Worm (Caenorhabditis elegans) whole organism, mixed stage, embryonic: ENCODE data around the gene peb-1.

Experiments
- M03D4.4 ChIP-seq: sonication (generic microtip); optimal IDR thresholded peaks from 2 replicates; lab custom pipeline; 2017; ENCODE audit warnings: mild to moderate bottlenecking, missing genetic modification characterization, missing compliant biosample characterization
- blmp-1 ChIP-seq: fragments of 150-350 bp; optimal IDR thresholded peaks from 2 replicates; lab custom pipeline; 2014; ENCODE audit warnings: missing biosample characterization, missing genetic modification characterization
- ceh-83 ChIP-seq: fragments of 200-800 bp; sonication (Bioruptor generic); optimal IDR thresholded peaks from 2 replicates; lab custom pipeline; 2018; ENCODE audit warnings: mild to moderate bottlenecking, missing genetic modification characterization, missing compliant biosample characterization
- ces-1 ChIP-seq: fragments of 150-350 bp; optimal IDR thresholded peaks from 2 replicates; lab custom pipeline; 2014; ENCODE audit warnings: missing biosample characterization, missing genetic modification reagents, missing genetic modification characterization
- cnd-1 ChIP-seq: fragments of 200-800 bp; sonication (Bioruptor generic); optimal IDR thresholded peaks from 2 replicates; lab custom pipeline; 2018; ENCODE audit warnings: mild to moderate bottlenecking, missing genetic modification characterization, missing compliant biosample characterization
- drap-1 ChIP-seq: fragments of 200-800 bp; sonication (Bioruptor generic); optimal IDR thresholded peaks from 3 replicates; lab custom pipeline; 2018; ENCODE audit warnings: mild to moderate bottlenecking, missing genetic modification characterization, missing compliant biosample characterization
- elt-3 ChIP-seq: fragments of 150-350 bp; optimal IDR thresholded peaks from 2 replicates; lab custom pipeline; 2014; ENCODE audit warnings: missing biosample characterization, missing genetic modification characterization
- ham-2 ChIP-seq: fragments of 200-800 bp; sonication (Bioruptor generic); optimal IDR thresholded peaks from 2 replicates; lab custom pipeline; 2018; ENCODE audit warnings: mild to moderate bottlenecking, missing genetic modification characterization, missing compliant biosample characterization
- hlh-1 ChIP-seq: fragments of 150-350 bp; optimal IDR thresholded peaks from 2 replicates; lab custom pipeline; 2014; ENCODE audit warnings: missing biosample characterization, missing genetic modification reagents, missing genetic modification characterization
- lin-13 ChIP-seq: fragments of 150-350 bp; optimal IDR thresholded peaks from 2 replicates; lab custom pipeline; 2014; ENCODE audit warnings: missing biosample characterization, missing genetic modification characterization
- lin-32 ChIP-seq: fragments of 200-800 bp; sonication (Bioruptor generic); optimal IDR thresholded peaks from 2 replicates; lab custom pipeline; 2018; ENCODE audit warnings: mild to moderate bottlenecking, missing genetic modification characterization, missing compliant biosample characterization
- mab-5 ChIP-seq: fragments of 150-350 bp; optimal IDR thresholded peaks from 2 replicates; lab custom pipeline; 2014; ENCODE audit warnings: missing biosample characterization, missing genetic modification characterization
- mep-1 ChIP-seq: fragments of 150-350 bp; optimal IDR thresholded peaks from 2 replicates; lab custom pipeline; 2017; ENCODE audit warnings: missing biosample characterization, missing genetic modification reagents, missing genetic modification characterization, inconsistent platforms
- mls-2 ChIP-seq: sonication (generic microtip); optimal IDR thresholded peaks from 2 replicates; lab custom pipeline; 2016; ENCODE audit warnings: mild to moderate bottlenecking, missing genetic modification characterization, moderate library complexity, missing compliant biosample characterization
- nhr-12 ChIP-seq: fragments of 150-350 bp; optimal IDR thresholded peaks from 2 replicates; lab custom pipeline; 2014; ENCODE audit warnings: missing biosample characterization, missing genetic modification characterization
- nhr-2 ChIP-seq: fragments of 150-350 bp; optimal IDR thresholded peaks from 2 replicates; lab custom pipeline; 2014; ENCODE audit warnings: missing biosample characterization, missing genetic modification characterization
- nhr-28 ChIP-seq: fragments of 150-350 bp; optimal IDR thresholded peaks from 2 replicates; lab custom pipeline; 2014; ENCODE audit warnings: missing biosample characterization, missing genetic modification characterization
- pha-4 ChIP-seq: fragments of 150-350 bp; optimal IDR thresholded peaks from 2 replicates; lab custom pipeline; 2018; ENCODE audit warnings: missing biosample characterization, missing genetic modification reagents, missing genetic modification characterization
- sem-2 ChIP-seq: fragments of 200-800 bp; sonication (Bioruptor generic); optimal IDR thresholded peaks from 2 replicates; lab custom pipeline; 2018; ENCODE audit warnings: mild to moderate bottlenecking, missing genetic modification characterization, missing compliant biosample characterization
- snpc-4 ChIP-seq: fragments of 150-350 bp; optimal IDR thresholded peaks from 2 replicates; lab custom pipeline; 2014; ENCODE audit warnings: missing biosample characterization, missing genetic modification characterization
- sptf-1 ChIP-seq: sonication (generic microtip); optimal IDR thresholded peaks from 2 replicates; lab custom pipeline; 2017; ENCODE audit warnings: mild to moderate bottlenecking, missing genetic modification characterization, moderate library complexity, missing compliant biosample characterization
- tbx-8 ChIP-seq: fragments of 200-800 bp; sonication (Bioruptor generic); optimal IDR thresholded peaks from 2 replicates; lab custom pipeline; 2018; ENCODE audit warnings: mild to moderate bottlenecking, missing genetic modification characterization, moderate library complexity, missing compliant biosample characterization
- unc-39 ChIP-seq: fragments of 150-350 bp; optimal IDR thresholded peaks from 2 replicates; lab custom pipeline; 2014; ENCODE audit warnings: missing biosample characterization, missing genetic modification characterization
- zip-8 ChIP-seq: fragments of 150-350 bp; optimal IDR thresholded peaks from 2 replicates; lab custom pipeline; 2014; ENCODE audit warnings: missing biosample characterization, missing genetic modification characterization
- ztf-11 ChIP-seq: fragments of 150-350 bp; optimal IDR thresholded peaks from 2 replicates; lab custom pipeline; 2014; ENCODE audit warnings: missing biosample characterization, missing genetic modification characterization

Gene peb-1

DNA sequence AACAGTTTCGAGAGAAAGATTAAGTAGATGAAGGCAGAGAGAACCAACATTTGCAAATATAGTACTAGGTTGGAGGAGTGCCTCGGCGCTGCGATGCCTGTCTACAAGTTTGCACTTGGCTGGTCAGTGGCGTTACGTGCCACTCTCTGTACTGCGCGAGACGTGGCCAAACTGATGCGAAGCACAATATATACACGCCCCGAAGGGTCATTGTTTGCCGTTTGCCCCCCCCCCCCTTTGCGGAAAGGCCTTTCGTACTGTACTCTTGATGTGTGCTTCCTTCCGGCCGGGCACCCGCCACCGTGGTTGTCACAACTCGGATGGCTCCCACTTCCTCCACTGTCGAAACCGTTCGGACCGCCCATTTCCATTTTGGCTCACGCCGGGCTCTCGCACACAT, 1.3 kb downstream of the peb-1 start:
- TF ChIP-seq M03D4.4 (no peak), pha-4 (tag; lab: Kevin White, UChicago) (peak; percentile 19)

DNA sequence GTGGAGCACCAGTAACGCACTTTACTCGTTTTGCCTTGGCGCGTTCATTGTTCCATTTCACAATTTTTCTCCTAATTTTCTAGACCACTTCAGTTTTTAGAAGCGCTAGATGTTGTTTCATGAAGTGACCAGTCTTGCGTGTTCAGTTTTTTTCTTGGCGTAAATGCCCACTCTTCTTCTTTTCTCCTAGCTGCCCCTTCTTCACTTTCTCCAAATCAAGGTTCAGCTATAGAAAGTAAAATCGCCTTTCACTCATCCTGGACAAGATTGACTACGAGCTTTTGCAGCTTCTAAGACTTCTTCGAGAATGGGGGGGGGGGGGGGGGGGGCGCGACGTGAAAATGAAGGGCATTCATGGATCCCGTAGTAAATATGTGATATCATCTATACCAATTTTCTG, 1.9 kb downstream of the peb-1 start:
- TF ChIP-seq lin-32 (GFP tag; lab: Kevin White, UChicago), result no peak
- no peak for TF ChIP-seq ztf-11 (tag; lab: Kevin White, UChicago)
- no peak for TF ChIP-seq nhr-28 (tag; lab: Kevin White, UChicago)

DNA sequence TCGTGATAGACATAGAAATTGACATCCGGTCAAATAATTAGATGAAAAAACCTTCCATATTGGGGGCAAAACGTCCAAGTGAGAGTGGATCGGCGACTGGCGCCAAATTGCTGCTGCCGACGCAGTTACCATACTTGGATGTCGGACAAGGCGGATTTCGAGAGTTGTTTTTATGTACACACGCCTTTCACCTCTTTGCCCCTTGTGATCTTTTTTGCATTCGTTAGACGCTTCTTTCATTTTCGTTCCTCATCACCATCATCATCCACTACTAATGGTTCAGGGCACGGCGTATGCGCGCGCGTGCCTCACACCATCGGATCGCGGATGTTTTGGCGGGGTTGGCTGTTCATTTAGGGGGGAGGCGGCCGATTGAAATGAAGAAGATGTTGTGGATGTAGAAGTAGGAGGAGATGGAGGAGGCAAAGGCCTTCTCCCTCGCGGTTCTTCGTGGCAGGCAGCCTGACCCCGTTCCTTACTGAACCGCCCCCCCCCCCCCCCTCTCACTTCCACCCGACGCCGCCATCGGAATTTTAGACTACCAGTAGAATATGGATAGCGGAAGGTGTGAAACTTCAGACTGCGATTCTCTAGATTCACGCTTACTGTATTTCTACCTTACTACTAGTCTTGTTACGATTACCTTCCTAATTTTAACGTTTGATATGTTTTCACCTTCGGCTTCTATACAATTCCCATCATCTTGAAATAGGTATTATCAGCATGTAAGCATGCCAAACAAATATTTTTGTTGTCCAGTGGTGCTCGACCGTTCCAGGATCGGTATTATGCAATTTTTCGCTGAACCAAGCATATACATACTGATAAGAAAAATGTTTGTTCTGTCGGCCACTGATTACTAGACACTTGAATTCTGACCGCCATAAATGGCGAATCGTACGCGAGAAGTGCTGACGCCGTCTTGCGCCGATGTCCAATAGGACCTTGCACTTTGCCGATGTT, 2.8 kb downstream of the peb-1 start:
- TF ChIP-seq sptf-1 (tag; lab: Kevin White, UChicago), result peak; percentile 36
- TF ChIP-seq ham-2 (GFP tag; lab: Kevin White, UChicago), result no peak
- TF ChIP-seq pha-4 (tag; lab: Kevin White, UChicago), result no peak

DNA sequence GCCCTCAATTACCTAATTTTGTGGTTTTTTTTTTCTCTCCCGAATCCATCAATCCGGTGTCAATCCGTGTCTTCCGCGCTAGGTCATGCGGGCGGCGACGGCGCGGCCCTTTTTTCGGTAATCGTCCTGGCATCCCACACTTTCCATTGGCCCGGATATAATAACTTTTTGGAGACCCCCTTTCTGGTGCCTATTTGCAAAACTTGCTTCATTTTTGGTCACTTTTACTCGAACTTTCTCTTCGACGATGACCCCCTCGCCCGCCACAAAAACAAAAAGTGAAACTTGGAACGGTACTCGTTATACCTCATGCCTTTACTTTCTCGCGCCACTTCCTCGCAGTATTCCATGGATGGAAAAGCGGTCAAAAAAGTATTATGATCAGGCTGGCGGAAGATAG, 3.6 kb downstream of the peb-1 start:
- TF ChIP-seq nhr-2 (tag; lab: Kevin White, UChicago), result no peak

DNA sequence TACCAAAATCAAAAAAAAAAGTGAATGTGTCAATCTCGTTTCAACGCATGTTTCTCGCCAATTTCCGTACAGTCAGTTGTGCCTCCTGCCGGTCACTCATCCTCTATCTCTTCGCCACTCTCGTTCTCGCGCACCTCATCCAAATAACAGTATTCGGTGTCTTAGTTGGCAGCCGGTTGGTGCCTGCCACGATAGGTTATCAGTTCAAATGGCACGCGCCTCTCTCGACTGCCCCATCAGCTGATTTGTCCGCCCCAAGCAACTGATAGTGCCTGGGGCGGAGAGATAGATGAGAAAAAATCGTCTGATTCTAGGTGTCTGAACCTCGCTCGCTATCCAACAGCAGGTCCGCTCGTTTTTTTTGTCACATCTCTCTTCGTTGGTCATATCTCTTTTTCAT, 4.3 kb downstream of the peb-1 start:
- no peak for TF ChIP-seq mls-2 (tag; lab: Kevin White, UChicago)
- no peak for TF ChIP-seq pha-4 (tag; lab: Kevin White, UChicago)
- TF ChIP-seq snpc-4 (tag; lab: Kevin White, UChicago), result no peak
- no peak for TF ChIP-seq elt-3 (tag; lab: Kevin White, UChicago)

DNA sequence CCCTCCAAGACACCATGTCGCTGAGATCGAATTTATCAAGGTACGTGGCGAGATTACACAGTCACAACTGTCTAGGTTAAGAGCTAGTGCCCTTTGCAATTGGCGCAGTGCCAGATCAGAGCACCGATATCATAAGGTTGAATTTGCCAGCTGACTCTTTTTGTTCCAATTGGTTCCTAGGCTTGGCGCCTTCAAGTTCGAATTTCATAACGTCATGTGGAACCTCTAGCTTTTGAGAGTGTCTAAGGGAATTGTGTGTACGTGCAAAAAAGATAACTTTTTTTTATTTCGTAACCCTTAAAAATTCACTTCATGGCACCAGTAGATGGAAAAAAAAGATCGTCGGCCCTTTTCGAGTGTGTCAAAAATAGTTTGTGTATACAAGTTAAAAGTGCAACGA, 5.4 kb downstream of the peb-1 start:
- TF ChIP-seq mab-5 (tag; lab: Kevin White, UChicago), result no peak
- TF ChIP-seq unc-39 (tag; lab: Kevin White, UChicago), result no peak
- TF ChIP-seq zip-8, result no peak
- no peak for TF ChIP-seq cnd-1
- TF ChIP-seq pha-4 (tag; lab: Kevin White, UChicago), result no peak
- no peak for TF ChIP-seq sem-2 (GFP tag; lab: Kevin White, UChicago)
- TF ChIP-seq snpc-4 (tag; lab: Kevin White, UChicago), result no peak
- TF ChIP-seq ces-1 (GFP tag; lab: Kevin White, UChicago), result no peak
- TF ChIP-seq tbx-8, result no peak
- TF ChIP-seq lin-13, result no peak
- TF ChIP-seq nhr-12 (tag; lab: Kevin White, UChicago), result no peak
- TF ChIP-seq mep-1 (tag; lab: Kevin White, UChicago), result no peak
- no peak for TF ChIP-seq ztf-11 (tag; lab: Kevin White, UChicago)
- TF ChIP-seq ceh-83 (GFP tag; lab: Kevin White, UChicago), result no peak
- no peak for TF ChIP-seq M03D4.4
- no peak for TF ChIP-seq hlh-1 (tag; lab: Kevin White, UChicago)
- no peak for TF ChIP-seq sptf-1 (tag; lab: Kevin White, UChicago)
- TF ChIP-seq elt-3 (tag; lab: Kevin White, UChicago), result no peak

DNA sequence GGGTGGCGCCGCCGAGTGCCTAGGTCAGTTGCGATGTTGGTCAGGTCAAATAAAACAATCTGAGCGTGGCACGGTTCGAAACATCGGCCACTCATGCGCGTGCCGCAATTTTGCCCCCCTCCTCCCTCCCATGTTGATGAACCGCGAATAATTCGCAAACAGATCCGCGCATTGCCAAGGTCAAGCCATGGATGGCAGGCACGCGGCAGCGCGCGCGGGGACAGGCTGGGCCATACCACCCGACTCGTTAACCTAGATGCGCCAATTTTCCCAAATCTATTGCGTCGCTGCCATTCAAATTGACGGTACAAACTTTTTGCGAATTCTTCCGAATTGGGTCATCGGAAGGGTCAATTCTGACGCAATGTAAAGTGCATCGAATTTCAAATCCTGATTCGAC, 5.8 kb downstream of the peb-1 start:
- TF ChIP-seq ham-2 (GFP tag; lab: Kevin White, UChicago) (peak; percentile 84), nhr-12 (tag; lab: Kevin White, UChicago) (no peak), sptf-1 (tag; lab: Kevin White, UChicago) (peak; percentile 67), mls-2 (tag; lab: Kevin White, UChicago) (peak; percentile 48), M03D4.4 (peak; percentile 3)

DNA sequence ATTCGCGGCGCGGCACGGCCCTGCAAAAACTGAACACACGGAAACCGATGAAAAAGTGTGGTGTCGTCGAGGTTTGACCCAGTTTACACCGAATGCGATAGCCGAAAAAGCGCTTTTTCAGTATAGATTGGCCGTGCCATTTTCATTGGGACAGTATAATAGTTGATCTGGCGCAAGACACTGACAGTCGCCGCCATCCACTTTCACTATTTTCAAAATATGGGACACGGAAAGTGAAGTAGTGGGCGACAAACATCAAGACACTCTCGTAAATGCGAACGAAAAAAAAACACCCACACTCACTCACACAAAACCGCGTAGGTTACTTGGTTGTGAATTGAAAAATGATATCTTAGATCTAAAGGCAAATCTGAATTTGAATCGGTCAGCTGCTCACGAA, 8.2 kb downstream of the peb-1 start:
- TF ChIP-seq drap-1 (GFP tag; lab: Kevin White, UChicago) (no peak), blmp-1 (tag; lab: Kevin White, UChicago) (peak; percentile 52), lin-32 (GFP tag; lab: Kevin White, UChicago) (peak; percentile 45)
